Fruit fly (Drosophila melanogaster) Kc167 (cell line): ENCODE data around the gene twy.

Experiments
- Myc ChIP-seq: fragments of >200 bp; optimal IDR thresholded peaks from 2 replicates; lab custom pipeline; 2017; ENCODE audit warnings: missing external identifiers
- Sin3A ChIP-seq: fragments of >200 bp; optimal IDR thresholded peaks from 2 replicates; lab custom pipeline; 2018; ENCODE audit warnings: missing external identifiers
- h ChIP-seq: fragments of >200 bp; optimal IDR thresholded peaks from 3 replicates; lab custom pipeline; 2018; ENCODE audit warnings: missing external identifiers
- insv ChIP-seq: fragments of >200 bp; optimal IDR thresholded peaks from 3 replicates; lab custom pipeline; 2018; ENCODE audit warnings: missing external identifiers
- psq ChIP-seq: fragments of >200 bp; optimal IDR thresholded peaks from 2 replicates; lab custom pipeline; 2017; ENCODE audit warnings: missing external identifiers
- ttk ChIP-seq: sonication (Bioruptor generic); optimal IDR thresholded peaks from 2 replicates; lab custom pipeline; 2017; ENCODE audit warnings: missing external identifiers

DNA sequence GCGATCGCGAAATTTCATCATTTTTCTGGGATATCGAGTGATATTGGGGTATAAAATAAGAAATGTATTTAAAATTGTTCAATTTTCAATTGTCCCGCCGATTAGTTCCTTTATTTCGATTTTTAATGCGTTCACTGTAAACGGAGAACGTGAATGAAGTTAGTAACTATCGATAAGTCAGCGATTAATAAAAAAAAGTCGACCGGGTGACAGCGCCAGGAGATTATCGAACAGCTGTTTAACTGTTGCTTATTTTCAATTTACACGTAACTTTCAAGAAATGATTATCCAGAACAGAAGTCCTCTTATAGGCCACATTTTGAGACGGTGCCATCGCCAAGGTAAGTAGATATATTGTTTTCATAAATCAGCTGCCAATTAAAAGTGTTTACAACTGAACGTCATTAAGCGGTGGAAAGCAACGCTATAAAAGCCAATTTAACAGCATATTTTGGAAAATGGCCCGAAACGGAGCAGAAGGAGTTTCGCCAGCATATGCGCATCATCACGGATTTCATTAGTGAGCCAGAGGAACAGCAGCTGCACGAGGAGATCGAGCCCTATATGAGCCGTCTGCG is 22.2 kb upstream of the twy start, which contains the start of gene CG14130:
- TF ChIP-seq Myc (lab: Kevin White, UChicago) (no peak), insv (lab: Kevin White, UChicago) (no peak), h (no peak), psq (lab: Kevin White, UChicago) (no peak), ttk (no peak), Sin3A (lab: Kevin White, UChicago) (no peak)
